Fruit fly (Drosophila melanogaster): ENCODE results near the gene Rpt3.

- TF ChIP-seq cic (GFP tag; optimal IDR thresholded peaks at IDR 0.05) (no peak), kay (GFP tag; ENCODE audit: borderline replicate concordance) (no peak), bab1 (GFP tag; optimal IDR thresholded peaks at IDR 0.05) (no peak), CG7045 (GFP tag; optimal IDR thresholded peaks at IDR 0.05) (no peak), cnc (optimal IDR thresholded peaks at IDR 0.05) (no peak), tj (GFP tag; optimal IDR thresholded peaks at IDR 0.05) (no peak), CG7101 (tag; optimal IDR thresholded peaks at IDR 0.05) (no peak), Clk (GFP tag; optimal IDR thresholded peaks at IDR 0.05) (no peak), CG1620 (GFP tag; optimal IDR thresholded peaks at IDR 0.05) (no peak), CG12768 (GFP tag; optimal IDR thresholded peaks at IDR 0.05) (no peak), Mnt (GFP tag; optimal IDR thresholded peaks at IDR 0.05) (peak; percentile 11), pad (GFP tag; optimal IDR thresholded peaks at IDR 0.05) (no peak), CG11617 (GFP tag; optimal IDR thresholded peaks at IDR 0.05) (no peak)
Measured at dm6 chrX:11141785-11142591, 17.1 kb downstream of the Rpt3 start, which contains the start of the genes CG15199 and CG15202.

All from whole organism, adult.